Worm (Caenorhabditis elegans) whole organism, midembryonic: ENCODE measurements around the gene srx-104.

Experiments
- T22C8.4 ChIP-seq: fragments of 200-800 bp; sonication (Bioruptor generic); IDR thresholded peaks from 2 replicates; pipeline ENCODE4 v1.3.6; 2022; ENCODE audit warnings: missing genetic modification characterization, missing compliant biosample characterization
- cog-1 ChIP-seq: sonication (generic microtip); optimal IDR thresholded peaks from 2 replicates; lab custom pipeline; 2016; ENCODE audit warnings: missing genetic modification characterization, missing compliant biosample characterization
- flt-1 ChIP-seq: fragments of 200-800 bp; sonication (Bioruptor generic); IDR thresholded peaks from 2 replicates; pipeline ENCODE4 v1.3.6; 2022; ENCODE audit warnings: missing genetic modification characterization, missing compliant biosample characterization
- klf-2 ChIP-seq: fragments of 200-800 bp; sonication (Bioruptor generic); conservative IDR thresholded peaks from 2 replicates; pipeline ENCODE4 v1.3.6; 2022; ENCODE audit warnings: missing genetic modification reagents, missing genetic modification characterization, missing compliant biosample characterization
- med-1 ChIP-seq: sonication (generic microtip); optimal IDR thresholded peaks from 2 replicates; lab custom pipeline; 2017; ENCODE audit warnings: missing genetic modification characterization, mild to moderate bottlenecking, missing compliant biosample characterization, antibody characterized with exemption, missing genetic modification reagents; ENCODE audit not compliant: insufficient read depth
- ref-1 ChIP-seq: fragments of 200-800 bp; sonication (Bioruptor generic); conservative IDR thresholded peaks from 2 replicates; pipeline ENCODE4 v1.3.6; 2022; ENCODE audit warnings: missing genetic modification reagents, missing genetic modification characterization, missing compliant biosample characterization
- tab-1 ChIP-seq: fragments of 200-800 bp; sonication (Bioruptor generic); IDR thresholded peaks from 2 replicates; pipeline ENCODE4 v1.3.6; 2022; ENCODE audit warnings: missing genetic modification characterization, missing compliant biosample characterization
- ztf-23 ChIP-seq: fragments of 200-800 bp; sonication (Bioruptor generic); IDR thresholded peaks from 2 replicates; pipeline ENCODE4 v1.3.6; 2022; ENCODE audit warnings: missing genetic modification reagents, missing genetic modification characterization, missing compliant biosample characterization
- ztf-29 ChIP-seq: fragments of 200-800 bp; sonication (Bioruptor generic); IDR thresholded peaks from 2 replicates; pipeline ENCODE4 v1.3.6; 2022; ENCODE audit warnings: missing genetic modification reagents, missing genetic modification characterization, missing compliant biosample characterization

srx-104 gene

DNA sequence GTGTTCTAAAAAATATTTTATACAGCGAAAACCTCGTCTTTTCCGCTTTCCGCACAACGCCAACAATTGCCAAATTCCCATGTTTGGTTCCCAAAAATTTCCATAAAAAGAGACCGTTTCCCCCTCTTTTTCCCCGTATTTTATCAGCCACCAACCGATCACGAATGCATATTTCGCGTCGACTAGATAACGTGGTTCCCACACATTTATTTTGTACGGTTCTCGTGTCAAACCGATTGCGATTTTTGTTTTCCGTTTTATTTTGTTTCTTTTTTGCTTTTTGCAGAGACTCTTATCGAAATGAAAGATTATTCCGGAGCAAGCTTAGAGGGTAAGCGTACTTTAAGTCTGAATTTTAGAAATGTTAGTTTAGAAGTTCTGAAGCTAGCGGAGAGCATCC is 21.5 kb upstream of the srx-104 start, which contains the start of gene C46E10.3:
C46E10.3 (plus strand) TSS at position 301 of the 400 bp plus-strand sequence.
- TF ChIP-seq T22C8.4 (GFP tag; lab: Robert Waterston, UW) = no peak
- no peak for TF ChIP-seq ztf-29 (GFP tag; lab: Robert Waterston, UW)
- TF ChIP-seq med-1 (GFP tag; lab: Kevin White, UChicago) = no peak
- TF ChIP-seq tab-1 (GFP tag; lab: Robert Waterston, UW) = no peak
- TF ChIP-seq ztf-23 (GFP tag; lab: Robert Waterston, UW) = no peak
- TF ChIP-seq cog-1 (tag; lab: Kevin White, UChicago) = no peak
- no peak for TF ChIP-seq flt-1 (GFP tag; lab: Robert Waterston, UW)
- TF ChIP-seq klf-2 (GFP tag; lab: Robert Waterston, UW) = no peak
- TF ChIP-seq ref-1 (GFP tag; lab: Robert Waterston, UW) = no peak

DNA sequence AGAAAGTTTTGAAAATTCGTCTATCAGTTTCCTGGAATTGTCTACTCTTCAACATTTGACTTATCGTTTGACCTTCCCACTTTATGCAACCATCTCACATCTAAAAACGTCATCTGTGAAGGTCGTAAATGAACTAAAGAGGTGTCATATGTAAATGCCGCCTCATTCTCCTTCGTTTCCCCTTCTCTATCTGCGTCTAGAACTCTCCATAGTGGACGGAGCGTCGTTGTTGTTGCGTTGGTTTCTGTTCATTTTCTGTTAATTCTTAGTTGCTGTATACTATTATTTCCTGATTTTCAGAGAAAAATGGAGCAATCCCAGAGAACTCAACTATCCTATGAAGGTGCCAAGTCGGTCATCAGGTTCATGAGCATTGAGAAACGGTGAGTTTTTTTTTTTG is 17.5 kb upstream of the srx-104 start, which contains the start of gene fbxc-52:
fbxc-52 (plus strand) TSS at position 301 of the 400 bp plus-strand sequence.
- TF ChIP-seq cog-1 (tag; lab: Kevin White, UChicago) = no peak
- no peak for TF ChIP-seq ztf-23 (GFP tag; lab: Robert Waterston, UW)
- TF ChIP-seq klf-2 (GFP tag; lab: Robert Waterston, UW) = no peak
- no peak for TF ChIP-seq T22C8.4 (GFP tag; lab: Robert Waterston, UW)
- no peak for TF ChIP-seq flt-1 (GFP tag; lab: Robert Waterston, UW)
- no peak for TF ChIP-seq med-1 (GFP tag; lab: Kevin White, UChicago)
- no peak for TF ChIP-seq ztf-29 (GFP tag; lab: Robert Waterston, UW)
- no peak for TF ChIP-seq ref-1 (GFP tag; lab: Robert Waterston, UW)
- TF ChIP-seq tab-1 (GFP tag; lab: Robert Waterston, UW) = no peak

DNA sequence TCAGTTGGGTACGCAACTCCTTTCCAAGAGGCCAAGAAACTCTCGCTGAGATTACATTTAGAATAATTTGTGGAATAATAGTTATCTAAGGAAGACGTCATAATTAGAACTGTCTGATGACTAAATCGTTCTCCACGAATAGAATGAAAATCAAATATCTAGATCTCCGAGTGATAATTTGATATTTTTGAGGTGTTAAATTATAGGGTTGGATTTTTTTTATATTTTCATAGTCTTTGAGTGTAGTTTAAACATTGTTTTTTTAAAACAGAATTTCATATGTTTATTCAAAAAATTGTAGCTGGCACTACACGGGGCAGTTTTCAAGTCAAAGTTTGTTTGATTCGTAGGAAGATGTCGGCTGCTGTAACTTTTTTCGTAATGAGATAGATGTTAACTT is 17.0 kb upstream of the srx-104 start, which contains the start of gene srh-99:
srh-99 (minus strand) TSS at position 101 of the 400 bp plus-strand sequence.
- TF ChIP-seq ztf-29 (GFP tag; lab: Robert Waterston, UW) (no peak), flt-1 (GFP tag; lab: Robert Waterston, UW) (no peak), med-1 (GFP tag; lab: Kevin White, UChicago) (no peak), klf-2 (GFP tag; lab: Robert Waterston, UW) (no peak), cog-1 (tag; lab: Kevin White, UChicago) (no peak), T22C8.4 (GFP tag; lab: Robert Waterston, UW) (no peak), ztf-23 (GFP tag; lab: Robert Waterston, UW) (no peak), ref-1 (GFP tag; lab: Robert Waterston, UW) (no peak), tab-1 (GFP tag; lab: Robert Waterston, UW) (no peak)

DNA sequence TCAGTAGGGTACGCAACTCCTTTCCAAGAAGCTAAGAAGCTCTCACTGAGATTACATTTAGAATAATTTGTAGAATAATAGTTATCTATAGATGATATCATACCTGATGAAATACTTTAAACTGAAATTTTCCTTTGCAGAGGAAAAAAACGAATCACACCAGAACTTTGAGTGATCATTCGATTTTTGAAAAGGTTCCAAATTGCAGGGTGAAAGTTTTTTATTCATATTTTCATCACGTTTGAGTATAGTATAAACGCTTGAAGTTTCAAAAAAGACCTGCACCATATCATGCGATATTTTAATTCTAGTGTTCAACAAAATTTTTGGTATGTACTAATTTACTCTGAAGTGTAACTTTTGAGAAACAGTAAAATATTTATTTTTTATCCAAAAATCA is 15.1 kb upstream of the srx-104 start, which contains the start of gene srh-100:
srh-100 (minus strand) TSS at position 101 of the 400 bp plus-strand sequence.
- TF ChIP-seq klf-2 (GFP tag; lab: Robert Waterston, UW) = no peak
- no peak for TF ChIP-seq ztf-29 (GFP tag; lab: Robert Waterston, UW)
- no peak for TF ChIP-seq T22C8.4 (GFP tag; lab: Robert Waterston, UW)
- no peak for TF ChIP-seq tab-1 (GFP tag; lab: Robert Waterston, UW)
- no peak for TF ChIP-seq cog-1 (tag; lab: Kevin White, UChicago)
- no peak for TF ChIP-seq med-1 (GFP tag; lab: Kevin White, UChicago)
- TF ChIP-seq ref-1 (GFP tag; lab: Robert Waterston, UW) = no peak
- no peak for TF ChIP-seq ztf-23 (GFP tag; lab: Robert Waterston, UW)
- TF ChIP-seq flt-1 (GFP tag; lab: Robert Waterston, UW) = no peak

DNA sequence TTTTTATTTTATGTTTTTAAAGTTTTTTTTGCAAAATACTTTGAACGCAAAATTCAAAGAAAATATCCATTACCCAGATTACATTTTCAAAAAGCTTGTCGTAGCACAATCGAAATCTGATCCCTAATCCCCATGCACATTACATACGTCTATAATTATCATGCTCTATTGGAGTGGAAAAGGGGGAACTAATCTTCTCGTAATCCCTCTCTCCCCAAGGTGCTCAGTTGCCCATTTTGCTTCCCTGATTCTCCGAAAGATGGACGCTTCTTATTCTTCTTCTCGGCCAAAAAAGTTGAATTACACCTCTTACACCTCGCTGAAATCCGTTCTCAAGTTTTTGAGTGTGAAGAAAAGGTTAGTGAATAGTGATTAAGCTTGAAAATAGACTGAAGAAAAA is 11.6 kb upstream of the srx-104 start, which contains the start of gene fbxc-53:
fbxc-53 (plus strand) TSS at position 245 of the 400 bp plus-strand sequence.
- TF ChIP-seq tab-1 (GFP tag; lab: Robert Waterston, UW) (no peak), cog-1 (tag; lab: Kevin White, UChicago) (no peak), med-1 (GFP tag; lab: Kevin White, UChicago) (no peak)

DNA sequence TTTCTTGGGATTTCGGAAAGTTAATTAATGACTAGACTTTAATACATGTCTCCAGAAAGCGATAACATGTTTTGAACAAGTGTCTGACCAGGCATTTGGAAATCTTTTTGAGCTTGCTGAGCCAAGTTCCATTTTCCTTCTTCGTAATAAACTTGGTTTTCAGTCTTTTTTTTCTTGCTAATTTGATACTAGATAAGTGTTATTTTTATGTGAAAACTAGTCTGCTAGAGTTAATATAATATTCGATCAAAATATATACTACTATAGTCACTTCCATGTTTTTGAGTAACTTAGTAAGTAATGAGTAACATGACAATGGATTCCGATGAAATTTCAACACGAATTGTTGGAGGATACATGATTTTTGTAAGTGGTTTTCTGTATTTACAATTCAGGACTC is 9.8 kb upstream of the srx-104 start, which contains the start of gene srx-110:
srx-110 (plus strand) TSS at position 301 of the 400 bp plus-strand sequence.
- TF ChIP-seq ztf-29 (GFP tag; lab: Robert Waterston, UW) (no peak), ref-1 (GFP tag; lab: Robert Waterston, UW) (no peak), flt-1 (GFP tag; lab: Robert Waterston, UW) (no peak), T22C8.4 (GFP tag; lab: Robert Waterston, UW) (no peak), klf-2 (GFP tag; lab: Robert Waterston, UW) (no peak), med-1 (GFP tag; lab: Kevin White, UChicago) (no peak), cog-1 (tag; lab: Kevin White, UChicago) (no peak), ztf-23 (GFP tag; lab: Robert Waterston, UW) (no peak), tab-1 (GFP tag; lab: Robert Waterston, UW) (no peak)

DNA sequence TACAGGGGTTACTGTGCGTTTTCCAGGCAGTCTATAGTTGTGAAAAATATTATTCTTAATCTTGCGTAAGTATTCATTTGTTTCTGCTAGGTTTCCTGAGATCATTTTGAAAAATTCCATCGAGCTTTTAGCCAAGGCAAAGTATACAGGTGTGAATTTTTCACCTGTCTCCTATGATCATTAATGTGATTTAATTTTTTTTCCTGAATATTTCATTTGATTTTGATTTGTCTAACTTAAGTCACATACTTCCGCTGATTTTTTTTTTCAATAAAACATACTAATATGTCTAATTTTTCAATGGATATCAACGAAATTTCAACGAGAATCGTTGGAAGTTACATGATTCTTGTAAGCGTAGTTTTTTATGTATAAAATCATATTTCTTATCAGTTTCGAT is 5.8 kb upstream of the srx-104 start, which contains the start of gene srx-108:
srx-108 (plus strand) TSS at position 301 of the 400 bp plus-strand sequence.
- TF ChIP-seq ref-1 (GFP tag; lab: Robert Waterston, UW) (no peak), ztf-29 (GFP tag; lab: Robert Waterston, UW) (no peak), med-1 (GFP tag; lab: Kevin White, UChicago) (no peak), klf-2 (GFP tag; lab: Robert Waterston, UW) (no peak), ztf-23 (GFP tag; lab: Robert Waterston, UW) (no peak), tab-1 (GFP tag; lab: Robert Waterston, UW) (no peak), cog-1 (tag; lab: Kevin White, UChicago) (no peak), T22C8.4 (GFP tag; lab: Robert Waterston, UW) (no peak), flt-1 (GFP tag; lab: Robert Waterston, UW) (no peak)

DNA sequence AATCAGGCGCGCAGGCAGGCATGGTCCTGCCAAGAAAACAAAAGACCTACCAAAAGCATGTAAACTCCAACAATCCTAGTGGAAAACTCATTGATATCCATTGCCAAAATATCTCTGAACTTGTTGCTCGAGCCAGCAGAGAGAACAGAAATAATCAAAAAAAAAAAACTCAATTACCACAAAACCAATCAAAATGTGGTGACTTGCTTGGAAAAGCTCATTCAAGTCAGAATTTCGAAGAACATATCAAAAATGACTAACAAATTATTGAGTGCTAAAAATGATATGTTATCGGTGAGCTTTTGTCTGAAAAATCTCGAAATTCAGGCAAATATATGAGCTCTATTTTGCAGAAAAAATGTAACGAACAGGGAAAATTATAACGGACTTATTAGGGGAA is 1.8 kb upstream of the srx-104 start, which contains the start of gene srx-105:
srx-105 (minus strand) TSS at position 101 of the 400 bp plus-strand sequence.
- TF ChIP-seq klf-2 (GFP tag; lab: Robert Waterston, UW) (no peak), T22C8.4 (GFP tag; lab: Robert Waterston, UW) (no peak), cog-1 (tag; lab: Kevin White, UChicago) (no peak), tab-1 (GFP tag; lab: Robert Waterston, UW) (no peak), flt-1 (GFP tag; lab: Robert Waterston, UW) (no peak), ztf-29 (GFP tag; lab: Robert Waterston, UW) (no peak), med-1 (GFP tag; lab: Kevin White, UChicago) (no peak), ref-1 (GFP tag; lab: Robert Waterston, UW) (no peak), ztf-23 (GFP tag; lab: Robert Waterston, UW) (no peak)
